Fruit fly (Drosophila melanogaster): Measurements from ENCODE around the gene gammaTub23C.

Gene gammaTub23C

DNA sequence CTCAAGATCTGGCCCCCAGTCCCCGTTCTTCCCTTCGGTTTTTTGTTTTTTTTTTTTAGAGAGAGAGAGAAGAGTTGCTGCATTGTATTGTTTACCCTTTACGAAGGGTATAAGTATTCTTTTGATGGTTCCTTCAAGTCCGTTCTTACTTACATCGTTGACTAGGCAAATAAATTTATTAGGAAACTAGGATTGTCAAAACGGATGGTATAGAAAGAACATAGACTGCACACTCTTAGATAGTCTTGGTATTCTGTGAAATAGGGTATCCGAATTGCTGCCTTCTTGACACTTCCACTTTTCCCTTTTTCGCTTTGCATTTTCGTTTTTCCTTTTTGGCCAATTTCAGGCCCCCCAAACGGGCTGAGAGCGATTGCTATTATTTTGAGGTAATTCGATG is 38.8 kb downstream of the gammaTub23C start:
- TF ChIP-seq Eip78C (GFP tag) (peak; percentile 96), svp (GFP tag) (peak; percentile 94), dac (GFP tag; optimal IDR thresholded peaks at IDR 0.05) (no peak), CG9139 (GFP tag; optimal IDR thresholded peaks at IDR 0.05) (peak; percentile 17), CG11294 (GFP tag; IDR thresholded peaks at IDR 0.05) (no peak), CG6276 (GFP tag; optimal IDR thresholded peaks at IDR 0.05) (no peak), CG3032 (tag; optimal IDR thresholded peaks at IDR 0.05) (peak; percentile 73), Gug (GFP tag; IDR thresholded peaks at IDR 0.05) (no peak), acj6 (GFP tag; optimal IDR thresholded peaks at IDR 0.05) (peak; percentile 83), CG11762 (GFP tag; optimal IDR thresholded peaks at IDR 0.05; ENCODE audit: insufficient read depth) (peak; percentile 62), ss (GFP tag; optimal IDR thresholded peaks at IDR 0.05) (peak; percentile 45 to 80), Hr39 (GFP tag; optimal IDR thresholded peaks at IDR 0.05) (peak; percentile 90), CG6792 (GFP tag; optimal IDR thresholded peaks at IDR 0.05) (peak; percentile 82), CG11902 (GFP tag; optimal IDR thresholded peaks at IDR 0.05) (peak; percentile 77), CG10631 (GFP tag; optimal IDR thresholded peaks at IDR 0.05) (peak; percentile 81), Ets21C (GFP tag; optimal IDR thresholded peaks at IDR 0.05) (peak; percentile 81), salr (GFP tag; optimal IDR thresholded peaks at IDR 0.05) (peak; percentile 27 to 68), CG4318 (GFP tag; optimal IDR thresholded peaks at IDR 0.05) (no peak), Hr38 (GFP tag; optimal IDR thresholded peaks at IDR 0.05) (no peak), Hr4 (GFP tag; optimal IDR thresholded peaks at IDR 0.05) (peak; percentile 1), Sox15 (GFP tag; optimal IDR thresholded peaks at IDR 0.05) (peak; percentile 76), spab (GFP tag; optimal IDR thresholded peaks at IDR 0.05) (peak; percentile 61), Ets96B (tag; optimal IDR thresholded peaks at IDR 0.05) (peak; percentile 76), CG34406 (GFP tag; optimal IDR thresholded peaks at IDR 0.05) (peak; percentile 81), Eip93F (GFP tag; optimal IDR thresholded peaks at IDR 0.05) (peak; percentile 50), CG1621 (tag; optimal IDR thresholded peaks at IDR 0.05) (peak; percentile 68), CG16779 (tag; optimal IDR thresholded peaks at IDR 0.05) (peak; percentile 40), CG6163 (GFP tag; IDR thresholded peaks at IDR 0.05) (peak; percentile 70), Sox102F (GFP tag; optimal IDR thresholded peaks at IDR 0.05) (peak; percentile 85), Blimp-1 (GFP tag; optimal IDR thresholded peaks at IDR 0.05) (peak; percentile 62), Smox (GFP tag; optimal IDR thresholded peaks at IDR 0.05) (peak; percentile 83), Lpt (GFP tag; optimal IDR thresholded peaks at IDR 0.05) (peak; percentile 23), eg (GFP tag; IDR thresholded peaks at IDR 0.05) (0 out of 3 replicates have a peak, but pooled peaks have one; percentile 19), topi (GFP tag; optimal IDR thresholded peaks at IDR 0.05) (peak; percentile 88), fd85E (GFP tag; optimal IDR thresholded peaks at IDR 0.05) (peak; percentile 13), lz (GFP tag; optimal IDR thresholded peaks at IDR 0.05) (peak; percentile 85), net (GFP tag; optimal IDR thresholded peaks at IDR 0.05) (peak; percentile 74), fd59A (GFP tag; optimal IDR thresholded peaks at IDR 0.05) (peak; percentile 71), esn (GFP tag; optimal IDR thresholded peaks at IDR 0.05) (peak; percentile 90), CG31627 (GFP tag; optimal IDR thresholded peaks at IDR 0.05) (peak; percentile 91), CG15336 (GFP tag; IDR thresholded peaks at IDR 0.05) (peak; percentile 57; the same call in 1 of the 2 replicates), CG8632 (GFP tag; optimal IDR thresholded peaks at IDR 0.05) (peak; percentile 79), fkh (GFP tag; optimal IDR thresholded peaks at IDR 0.05) (no peak), CG3919 (GFP tag; optimal IDR thresholded peaks at IDR 0.05) (peak; percentile 86), pdm3 (GFP tag; optimal IDR thresholded peaks at IDR 0.05) (peak; percentile 86), cyc (GFP tag; optimal IDR thresholded peaks at IDR 0.05) (peak; percentile 88), dsx (GFP tag; optimal IDR thresholded peaks at IDR 0.05; ENCODE audit: poor library complexity, severe bottlenecking) (peak; percentile 76), CG8119 (GFP tag; IDR thresholded peaks at IDR 0.05) (peak; percentile 50; the same call in 1 of the 3 replicates), achi (GFP tag; optimal IDR thresholded peaks at IDR 0.05) (peak; percentile 78), OdsH (GFP tag; optimal IDR thresholded peaks at IDR 0.05) (peak; percentile 77), Sox14 (GFP tag; optimal IDR thresholded peaks at IDR 0.05) (peak; percentile 80), CG10669 (GFP tag; optimal IDR thresholded peaks at IDR 0.05) (peak; percentile 74)

Measured in whole organism, prepupa.